Fruit fly (Drosophila melanogaster): ENCODE results near the gene Idgf2.

The Idgf2 gene

dm6 chr2L:16497196-16497595 is 50.1 kb downstream of the Idgf2 start:
- TF ChIP-seq CG17801 (GFP tag; optimal IDR thresholded peaks at IDR 0.05; ENCODE audit: partially characterized antibody), result no peak

DNA sequence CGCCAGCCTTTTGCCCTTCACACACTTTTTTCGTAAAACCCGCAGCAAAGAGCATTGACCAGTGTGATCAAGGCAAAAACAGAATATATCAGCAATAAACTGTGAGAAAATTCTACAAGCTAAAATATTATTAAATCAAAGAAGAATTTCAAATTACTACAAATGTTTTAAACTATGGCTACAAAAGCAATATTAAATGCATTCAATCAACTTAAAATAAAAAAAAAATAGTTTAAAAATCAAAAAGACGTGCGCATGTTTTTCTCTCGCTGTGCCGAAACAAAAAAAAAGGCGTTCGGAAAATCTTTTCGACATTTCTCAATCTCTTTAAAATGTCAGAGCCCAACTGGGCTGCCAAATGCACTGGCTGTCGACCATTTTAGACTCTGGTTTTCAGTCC is 51.0 kb downstream of the Idgf2 start:
- no peak for TF ChIP-seq CG17801 (GFP tag; optimal IDR thresholded peaks at IDR 0.05; ENCODE audit: partially characterized antibody)

dm6 chr2L:16499559-16499958 is 52.4 kb downstream of the Idgf2 start:
- TF ChIP-seq CG17801 (GFP tag; optimal IDR thresholded peaks at IDR 0.05; ENCODE audit: partially characterized antibody), result no peak

Data from ovary, adult (tissue).